Fruit fly (Drosophila melanogaster) whole organism, wandering third instar larva: ENCODE results near the gene CG11811.
A peak's percentile ranks its signal among the peaks of the same experiment; 100 is the strongest.

Experiments used
- Abd-B ChIP-seq: fragments of >200 bp; optimal IDR thresholded peaks from 2 replicates; lab custom pipeline; 2017; ENCODE audit warnings: missing biosample characterization, missing genetic modification characterization
- CrebA ChIP-seq: fragments of 200-800 bp; sonication (Bioruptor generic); optimal IDR thresholded peaks from 2 replicates; lab custom pipeline; 2016; ENCODE audit warnings: missing biosample characterization, mild to moderate bottlenecking, missing genetic modification characterization, borderline replicate concordance
- Dfd ChIP-seq: fragments of >200 bp; optimal IDR thresholded peaks from 2 replicates; lab custom pipeline; 2017; ENCODE audit warnings: missing biosample characterization, missing genetic modification characterization
- Dif ChIP-seq: fragments of 200-275, 200-300 bp; sonication (Bioruptor generic); optimal IDR thresholded peaks from 2 replicates; lab custom pipeline; 2018; ENCODE audit warnings: missing biosample characterization, missing genetic modification characterization; ENCODE audit not compliant: partially characterized antibody
- Hnf4 ChIP-seq: fragments of 200-800 bp; sonication (Bioruptor generic); optimal IDR thresholded peaks from 2 replicates; lab custom pipeline; 2016; ENCODE audit warnings: missing biosample characterization, mild to moderate bottlenecking, missing genetic modification characterization
- Hr78 ChIP-seq: fragments of >200 bp; optimal IDR thresholded peaks from 2 replicates; lab custom pipeline; 2017; ENCODE audit warnings: missing biosample characterization, missing genetic modification characterization
- Hr83 ChIP-seq: fragments of 200-300 bp; sonication (Bioruptor generic); optimal IDR thresholded peaks from 2 replicates; lab custom pipeline; 2016; ENCODE audit warnings: missing biosample characterization, mild to moderate bottlenecking, missing genetic modification characterization, moderate library complexity; ENCODE audit not compliant: poor library complexity, severe bottlenecking
- Jra ChIP-seq: sonication (Bioruptor generic); optimal IDR thresholded peaks from 2 replicates; lab custom pipeline; 2016; ENCODE audit warnings: missing biosample characterization, missing genetic modification characterization
- Mio ChIP-seq: sonication (Bioruptor generic); optimal IDR thresholded peaks from 2 replicates; lab custom pipeline; 2016; ENCODE audit warnings: missing biosample characterization, missing genetic modification characterization
- Myc ChIP-seq: fragments of >200 bp; optimal IDR thresholded peaks from 2 replicates; lab custom pipeline; 2017
- N ChIP-seq: fragments of >200 bp; optimal IDR thresholded peaks from 2 replicates; lab custom pipeline; 2018; ENCODE audit warnings: missing biosample characterization, missing external identifiers, missing genetic modification characterization
- OdsH ChIP-seq: fragments of 200-800 bp; sonication (Bioruptor generic); optimal IDR thresholded peaks from 2 replicates; lab custom pipeline; 2016; ENCODE audit warnings: missing biosample characterization, mild to moderate bottlenecking, missing genetic modification characterization
- Rel ChIP-seq, 2 experiments: fragments of 200-800 bp; sonication (Bioruptor generic) in 1 of 2; optimal IDR thresholded peaks; 2 replicates in 1 of 2; 3 replicates in 1 of 2; lab custom pipeline; 2016 to 2019; ENCODE audit warnings: mild to moderate bottlenecking in 2 of 2, missing biosample characterization in 2 of 2, missing genetic modification characterization in 2 of 2, moderate library complexity in 1 of 2
- Sp1 ChIP-seq: fragments of 200-800 bp; sonication (Bioruptor generic); optimal IDR thresholded peaks from 3 replicates; lab custom pipeline; 2019; ENCODE audit warnings: missing biosample characterization, mild to moderate bottlenecking, missing genetic modification characterization, moderate library complexity
- Vsx2 ChIP-seq: fragments of 200-300, 225-300 bp; sonication (Bioruptor generic); optimal IDR thresholded peaks from 2 replicates; lab custom pipeline; 2018; ENCODE audit warnings: missing biosample characterization, missing genetic modification characterization; ENCODE audit not compliant: partially characterized antibody
- br ChIP-seq: fragments of 200-800 bp; sonication (Bioruptor generic); optimal IDR thresholded peaks from 2 replicates; lab custom pipeline; 2016; ENCODE audit warnings: missing biosample characterization, missing genetic modification characterization
- brk ChIP-seq: fragments of 200-800 bp; sonication (Bioruptor generic); optimal IDR thresholded peaks from 2 replicates; lab custom pipeline; 2016; ENCODE audit warnings: missing biosample characterization, mild to moderate bottlenecking, missing genetic modification characterization
- dl ChIP-seq, 2 experiments: fragments of 175-275, 200-275 bp in 1 of 2; fragments of 200-275 bp in 1 of 2; sonication (Bioruptor generic); optimal IDR thresholded peaks; lab custom pipeline; 2018; ENCODE audit warnings: mild to moderate bottlenecking in 2 of 2, missing biosample characterization in 2 of 2, missing genetic modification characterization in 2 of 2, moderate library complexity in 2 of 2; ENCODE audit not compliant: partially characterized antibody in 2 of 2, insufficient read depth in 1 of 2
- dmrt93B ChIP-seq: fragments of 200-800 bp; sonication (Bioruptor generic); optimal IDR thresholded peaks from 2 replicates; lab custom pipeline; 2018; ENCODE audit warnings: missing biosample characterization, mild to moderate bottlenecking, missing genetic modification characterization
- dsf ChIP-seq: sonication (Bioruptor generic); optimal IDR thresholded peaks from 2 replicates; lab custom pipeline; 2016; ENCODE audit warnings: missing biosample characterization, missing genetic modification characterization, borderline replicate concordance
- foxo ChIP-seq, 2 experiments: fragments of 200-800 bp; sonication (Bioruptor generic); optimal IDR thresholded peaks; 2 replicates in 1 of 2; 3 replicates in 1 of 2; lab custom pipeline; 2016 to 2017; ENCODE audit warnings: missing biosample characterization in 2 of 2, missing genetic modification characterization in 2 of 2
- fru ChIP-seq: fragments of 200-800 bp; sonication (Bioruptor generic); optimal IDR thresholded peaks from 3 replicates; lab custom pipeline; 2016; ENCODE audit warnings: missing biosample characterization, mild to moderate bottlenecking, missing genetic modification characterization
- h ChIP-seq: fragments of 200-800 bp; sonication (Bioruptor generic); optimal IDR thresholded peaks from 3 replicates; lab custom pipeline; 2016; ENCODE audit warnings: missing biosample characterization, mild to moderate bottlenecking, missing genetic modification characterization
- lola ChIP-seq: fragments of >200 bp; optimal IDR thresholded peaks from 2 replicates; lab custom pipeline; 2017; ENCODE audit warnings: missing biosample characterization, missing genetic modification characterization
- psq ChIP-seq: fragments of 200-800 bp; sonication (Bioruptor generic); optimal IDR thresholded peaks from 3 replicates; lab custom pipeline; 2017; ENCODE audit warnings: missing biosample characterization, mild to moderate bottlenecking, missing genetic modification characterization, moderate library complexity
- rgr ChIP-seq: fragments of 200-800 bp; sonication (Bioruptor generic); optimal IDR thresholded peaks from 3 replicates; lab custom pipeline; 2016; ENCODE audit warnings: missing biosample characterization, mild to moderate bottlenecking, missing genetic modification characterization
- sage ChIP-seq: fragments of 200-800 bp; sonication (Bioruptor generic); optimal IDR thresholded peaks from 2 replicates; lab custom pipeline; 2016; ENCODE audit warnings: missing biosample characterization, mild to moderate bottlenecking, missing genetic modification characterization
- sv ChIP-seq: fragments of 200-800 bp; sonication (Bioruptor generic); optimal IDR thresholded peaks from 3 replicates; lab custom pipeline; 2016; ENCODE audit warnings: missing biosample characterization, missing genetic modification characterization
- tai ChIP-seq: sonication (Bioruptor generic); optimal IDR thresholded peaks from 2 replicates; lab custom pipeline; 2016; ENCODE audit warnings: missing biosample characterization, missing genetic modification characterization
- usp ChIP-seq: fragments of >200 bp; optimal IDR thresholded peaks from 2 replicates; lab custom pipeline; 2017; ENCODE audit warnings: missing biosample characterization, missing genetic modification characterization

CG11811 gene

dm6 chr3L:10667341-10667740 is 23.5 kb upstream of the CG11811 start:
- TF ChIP-seq brk (no peak), Hr78 (GFP tag; lab: Kevin White, UChicago) (no peak), Rel (GFP tag; optimal IDR thresholded peaks at IDR 0.05; lab: Kevin White, UChicago) (no peak), Rel (tag; optimal IDR thresholded peaks at IDR 0.05; lab: Kevin White, UChicago) (peak; percentile 49), Abd-B (GFP tag; lab: Kevin White, UChicago) (no peak), CrebA (GFP tag; lab: Kevin White, UChicago) (no peak), Jra (GFP tag; lab: Kevin White, UChicago) (peak; percentile 8), h (GFP tag; lab: Kevin White, UChicago) (peak; percentile 22), Dif (GFP tag; lab: Kevin White, UChicago) (peak; percentile 15), psq (GFP tag; lab: Kevin White, UChicago) (peak; percentile 29), Dfd (peak; percentile 38), Myc (no peak), fru (GFP tag; lab: Kevin White, UChicago) (peak; percentile 14), Hr83 (peak; percentile 34), OdsH (GFP tag; lab: Kevin White, UChicago) (peak; percentile 15)

dm6 chr3L:10669592-10670400 is 21.0 kb upstream of the CG11811 start:
- TF ChIP-seq Dfd, result peak; percentile 58
- TF ChIP-seq Rel (GFP tag; optimal IDR thresholded peaks at IDR 0.05; lab: Kevin White, UChicago), result no peak
- peak; percentile 92 for TF ChIP-seq Rel (tag; optimal IDR thresholded peaks at IDR 0.05; lab: Kevin White, UChicago)
- no peak for TF ChIP-seq dsf
- no peak for TF ChIP-seq sage (GFP tag; lab: Kevin White, UChicago)
- no peak for TF ChIP-seq Hr78 (GFP tag; lab: Kevin White, UChicago)
- TF ChIP-seq, all 38 proteins: peak for 2

- TF ChIP-seq Sp1, result no peak
- TF ChIP-seq Mio (GFP tag; lab: Kevin White, UChicago), result no peak
- no peak for TF ChIP-seq rgr
- TF ChIP-seq lola (GFP tag; lab: Kevin White, UChicago), result no peak
- no peak for TF ChIP-seq CrebA (GFP tag; lab: Kevin White, UChicago)
- TF ChIP-seq brk, result no peak
- no peak for TF ChIP-seq Dif (GFP tag; lab: Kevin White, UChicago)
- no peak for TF ChIP-seq N (GFP tag; lab: Kevin White, UChicago)
- no peak for TF ChIP-seq foxo (GFP tag; optimal IDR thresholded peaks at IDR 0.05; lab: Kevin White, UChicago)
- TF ChIP-seq Hnf4 (GFP tag; lab: Kevin White, UChicago), result no peak
- TF ChIP-seq dmrt93B (GFP tag; lab: Kevin White, UChicago), result no peak
- no peak for TF ChIP-seq Myc
- no peak for TF ChIP-seq usp (GFP tag; lab: Kevin White, UChicago)
- no peak for TF ChIP-seq dl (GFP tag; optimal IDR thresholded peaks at IDR 0.05; lab: Kevin White, UChicago; ENCODE audit: insufficient read depth in 1 of 2, partially characterized antibody in 2 of 2)
- TF ChIP-seq, all 38 proteins: peak for 0
These were observed 18.3 kb upstream of the CG11811 start for dm6 chr3L:10672540-10672939.

dm6 chr3L:10674145-10674547 is 16.7 kb upstream of the CG11811 start:
- TF ChIP-seq Dif (GFP tag; lab: Kevin White, UChicago), result peak; percentile 87
- peak; percentile 43 for TF ChIP-seq Hr83
- TF ChIP-seq dl (GFP tag; optimal IDR thresholded peaks at IDR 0.05; lab: Kevin White, UChicago; ENCODE audit: insufficient read depth in 1 of 2, partially characterized antibody in 2 of 2), result peak; percentile 47 to 65
- no peak for TF ChIP-seq dsf
- peak; percentile 25 for TF ChIP-seq psq (GFP tag; lab: Kevin White, UChicago)
- TF ChIP-seq fru (GFP tag; lab: Kevin White, UChicago), result peak; percentile 6
- no peak for TF ChIP-seq h (GFP tag; lab: Kevin White, UChicago)
- no peak for TF ChIP-seq br (GFP tag; lab: Kevin White, UChicago)
- peak; percentile 18 for TF ChIP-seq N (GFP tag; lab: Kevin White, UChicago)
- TF ChIP-seq Rel (GFP tag; optimal IDR thresholded peaks at IDR 0.05; lab: Kevin White, UChicago), result peak; percentile 18
- TF ChIP-seq Rel (tag; optimal IDR thresholded peaks at IDR 0.05; lab: Kevin White, UChicago), result peak; percentile 30

- TF ChIP-seq br (GFP tag; lab: Kevin White, UChicago) (no peak), foxo (GFP tag; optimal IDR thresholded peaks at IDR 0.05; lab: Kevin White, UChicago) (no peak), tai (GFP tag; lab: Kevin White, UChicago) (no peak), dl (GFP tag; optimal IDR thresholded peaks at IDR 0.05; lab: Kevin White, UChicago; ENCODE audit: insufficient read depth in 1 of 2, partially characterized antibody in 2 of 2) (no peak), Rel (GFP tag; optimal IDR thresholded peaks at IDR 0.05; lab: Kevin White, UChicago) (no peak), Rel (tag; optimal IDR thresholded peaks at IDR 0.05; lab: Kevin White, UChicago) (no peak), Vsx2 (GFP tag; lab: Kevin White, UChicago) (no peak), sage (GFP tag; lab: Kevin White, UChicago) (no peak), rgr (no peak), h (GFP tag; lab: Kevin White, UChicago) (no peak), OdsH (GFP tag; lab: Kevin White, UChicago) (no peak), sv (GFP tag; lab: Kevin White, UChicago) (no peak), Dif (GFP tag; lab: Kevin White, UChicago) (no peak)
These were observed 15.9 kb upstream of the CG11811 start for dm6 chr3L:10674940-10675339.
